Worm (Caenorhabditis elegans) whole organism, L1 larva: ENCODE results near the gene F53A9.7.

Experiments
- C16A3.4 ChIP-seq: fragments of 150-350 bp; optimal IDR thresholded peaks from 2 replicates; lab custom pipeline; 2014; ENCODE audit warnings: missing biosample characterization, missing genetic modification characterization
- C34B4.2 ChIP-seq: sonication (generic microtip); optimal IDR thresholded peaks from 2 replicates; lab custom pipeline; 2017; ENCODE audit warnings: mild to moderate bottlenecking, missing genetic modification characterization, missing compliant biosample characterization
- F16B12.6 ChIP-seq: fragments of 150-350 bp; optimal IDR thresholded peaks from 2 replicates; lab custom pipeline; 2014; ENCODE audit warnings: missing biosample characterization, missing genetic modification characterization
- aha-1 ChIP-seq: fragments of 150-350 bp; optimal IDR thresholded peaks from 2 replicates; lab custom pipeline; 2014; ENCODE audit warnings: missing biosample characterization, missing genetic modification characterization
- ceh-8 ChIP-seq: fragments of 200-800 bp; sonication (Bioruptor generic); optimal IDR thresholded peaks from 2 replicates; lab custom pipeline; 2018; ENCODE audit warnings: mild to moderate bottlenecking, missing genetic modification characterization, moderate library complexity, missing compliant biosample characterization
- efl-1 ChIP-seq, 4 experiments: fragments of 150-350 bp; optimal IDR thresholded peaks in 3 of 4; peaks in 1 of 4; 1 replicate in 1 of 4; 2 replicates in 3 of 4; lab custom pipeline; 2014; ENCODE audit warnings: missing biosample characterization in 2 of 4, missing genetic modification characterization in 2 of 4, missing genetic modification reagents in 2 of 4
- egl-13 ChIP-seq: sonication (generic microtip); optimal IDR thresholded peaks from 2 replicates; lab custom pipeline; 2016; ENCODE audit warnings: missing genotype, missing genetic modification reagents, missing genetic modification characterization, missing compliant biosample characterization
- elt-2 ChIP-seq: sonication (generic microtip); optimal IDR thresholded peaks from 2 replicates; lab custom pipeline; 2016; ENCODE audit warnings: missing genetic modification characterization, mild to moderate bottlenecking, inconsistent platforms, missing compliant biosample characterization, missing genetic modification reagents
- elt-3 ChIP-seq, 6 experiments: fragments of 150-350 bp in 1 of 6; sonication (generic microtip); optimal IDR thresholded peaks; 2 replicates each; lab custom pipeline; 2017 to 2018; ENCODE audit warnings: missing biosample characterization in 6 of 6, missing genetic modification characterization in 6 of 6, inconsistent platforms in 1 of 6
- fkh-4 ChIP-seq: sonication (generic microtip); optimal IDR thresholded peaks from 2 replicates; lab custom pipeline; 2016; ENCODE audit warnings: missing compliant biosample characterization, missing genetic modification characterization, borderline replicate concordance
- fos-1 ChIP-seq: fragments of 150-350 bp; optimal IDR thresholded peaks from 2 replicates; lab custom pipeline; 2014; ENCODE audit warnings: missing biosample characterization, missing genetic modification characterization
- hlh-17 ChIP-seq: fragments of 200-800 bp; sonication (Bioruptor generic); optimal IDR thresholded peaks from 2 replicates; lab custom pipeline; 2018; ENCODE audit warnings: missing genetic modification characterization, mild to moderate bottlenecking, missing compliant biosample characterization, moderate library complexity, borderline replicate concordance
- hlh-4 ChIP-seq: sonication (generic microtip); optimal IDR thresholded peaks from 2 replicates; lab custom pipeline; 2016; ENCODE audit warnings: mild to moderate bottlenecking, missing genetic modification characterization, missing compliant biosample characterization
- lin-13 ChIP-seq: fragments of 150-350 bp; optimal IDR thresholded peaks from 2 replicates; lab custom pipeline; 2014; ENCODE audit warnings: missing biosample characterization, missing genetic modification reagents, missing genetic modification characterization
- lin-14 ChIP-seq: fragments of 200-800 bp; sonication (Bioruptor generic); optimal IDR thresholded peaks from 2 replicates; lab custom pipeline; 2018; ENCODE audit warnings: mild to moderate bottlenecking, missing genetic modification characterization, moderate library complexity, missing compliant biosample characterization
- lin-15B ChIP-seq: fragments of 150-350 bp; sonication (generic microtip); optimal IDR thresholded peaks from 3 replicates; lab custom pipeline; 2014; ENCODE audit warnings: missing biosample characterization, missing genetic modification characterization
- lin-35 ChIP-seq, 2 experiments: fragments of 150-350 bp; optimal IDR thresholded peaks; 2 replicates each; lab custom pipeline; 2014; ENCODE audit warnings: missing biosample characterization in 2 of 2, missing genetic modification characterization in 2 of 2, missing genetic modification reagents in 2 of 2
- lin-39 ChIP-seq: fragments of 150-350 bp; optimal IDR thresholded peaks from 2 replicates; lab custom pipeline; 2014; ENCODE audit warnings: missing biosample characterization, missing genetic modification reagents, missing genetic modification characterization
- lir-3 ChIP-seq: sonication (generic microtip); optimal IDR thresholded peaks from 2 replicates; lab custom pipeline; 2016; ENCODE audit warnings: mild to moderate bottlenecking, missing genetic modification characterization, moderate library complexity, missing compliant biosample characterization; ENCODE audit not compliant: poor library complexity
- mep-1 ChIP-seq: fragments of 150-350 bp; optimal IDR thresholded peaks from 2 replicates; lab custom pipeline; 2014; ENCODE audit warnings: missing biosample characterization, missing genetic modification characterization
- nhr-20 ChIP-seq: sonication (generic microtip); optimal IDR thresholded peaks from 2 replicates; lab custom pipeline; 2016; ENCODE audit warnings: mild to moderate bottlenecking, missing genetic modification characterization, missing compliant biosample characterization
- nhr-71 ChIP-seq: sonication (generic microtip); optimal IDR thresholded peaks from 2 replicates; lab custom pipeline; 2016; ENCODE audit warnings: mild to moderate bottlenecking, missing genetic modification characterization, moderate library complexity, missing compliant biosample characterization
- nhr-77 ChIP-seq: fragments of 150-350 bp; optimal IDR thresholded peaks from 2 replicates; lab custom pipeline; 2014; ENCODE audit warnings: missing biosample characterization, missing genetic modification characterization
- nhr-85 ChIP-seq: sonication (generic microtip); peaks from one replicate; lab custom pipeline; 2016; ENCODE audit warnings: missing genetic modification characterization, inconsistent platforms, missing compliant biosample characterization
- pag-3 ChIP-seq: sonication (generic microtip); optimal IDR thresholded peaks from 2 replicates; lab custom pipeline; 2017; ENCODE audit warnings: missing genetic modification characterization, mild to moderate bottlenecking, missing compliant biosample characterization, antibody characterized with exemption, borderline replicate concordance; ENCODE audit not compliant: insufficient read depth
- pax-3 ChIP-seq: fragments of 200-800 bp; sonication (Bioruptor generic); optimal IDR thresholded peaks from 2 replicates; lab custom pipeline; 2018; ENCODE audit warnings: mild to moderate bottlenecking, missing genetic modification characterization, moderate library complexity, missing compliant biosample characterization
- skn-1 ChIP-seq: fragments of 150-350 bp; optimal IDR thresholded peaks from 2 replicates; lab custom pipeline; 2014; ENCODE audit warnings: missing biosample characterization, missing genetic modification characterization
- sox-4 ChIP-seq: sonication (generic microtip); optimal IDR thresholded peaks from 2 replicates; lab custom pipeline; 2016; ENCODE audit warnings: missing genetic modification characterization, missing compliant biosample characterization
- sup-37 ChIP-seq: fragments of 200-800 bp; sonication (Bioruptor generic); optimal IDR thresholded peaks from 2 replicates; lab custom pipeline; 2018; ENCODE audit warnings: mild to moderate bottlenecking, missing genetic modification characterization, missing compliant biosample characterization
- xbp-1 ChIP-seq: sonication (generic microtip); optimal IDR thresholded peaks from 2 replicates; lab custom pipeline; 2016; ENCODE audit warnings: missing genetic modification characterization, missing compliant biosample characterization
- ztf-4 ChIP-seq: fragments of 150-350 bp; optimal IDR thresholded peaks from 2 replicates; lab custom pipeline; 2014; ENCODE audit warnings: missing biosample characterization, missing genetic modification characterization

The F53A9.7 gene

DNA sequence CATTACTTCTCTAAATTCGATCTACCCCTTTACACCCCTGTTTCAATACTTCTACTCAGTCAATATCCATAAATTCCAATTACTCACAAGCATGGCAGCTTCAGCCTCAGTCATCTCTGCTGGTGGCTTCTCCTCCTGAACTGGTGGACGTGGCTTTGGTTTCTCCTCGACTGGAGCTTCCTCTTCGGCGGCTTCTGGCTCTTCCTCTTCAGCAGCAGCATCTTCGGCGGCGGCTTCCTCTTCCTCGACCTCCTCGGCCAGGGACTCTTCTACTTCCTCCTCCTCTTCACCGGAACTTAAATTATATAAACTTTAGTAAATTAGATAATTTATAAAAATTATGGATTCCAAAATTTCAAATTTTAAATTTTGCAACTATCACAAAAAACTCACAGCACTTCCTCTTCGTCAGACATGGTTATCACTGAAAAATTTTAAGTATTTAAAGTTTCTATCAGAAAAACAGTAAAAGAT, 6.4 kb upstream of the F53A9.7 start, which contains the start of gene tnt-2:
Gene tnt-2 (minus strand): TSS at position 424 of the 474 bp plus-strand sequence.
- TF ChIP-seq pag-3 (tag; lab: Kevin White, UChicago) (no peak), mep-1 (tag; lab: Kevin White, UChicago) (no peak), pax-3 (tag; lab: Kevin White, UChicago) (no peak), sup-37 (GFP tag; lab: Kevin White, UChicago) (no peak), aha-1 (tag; lab: Kevin White, UChicago) (no peak)

DNA sequence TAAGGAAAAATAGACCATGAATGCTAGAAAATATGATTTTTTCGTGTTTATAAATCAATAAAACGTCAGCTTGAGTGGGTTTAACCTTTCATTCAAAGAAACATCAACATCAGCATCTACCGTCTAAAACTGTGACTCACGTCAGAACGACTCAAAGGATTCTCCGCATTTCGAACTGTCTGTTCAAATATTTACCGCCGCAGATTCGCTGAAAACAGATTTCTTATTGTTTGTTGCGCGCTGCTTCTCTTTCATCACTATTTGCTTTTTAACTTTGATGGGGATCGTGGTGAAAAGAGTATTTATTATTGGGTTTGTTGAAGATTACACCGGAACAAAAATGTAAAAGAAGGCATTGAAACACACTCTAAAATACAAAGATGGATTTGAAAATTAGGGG, 4.6 kb upstream of the F53A9.7 start:
- TF ChIP-seq lin-35 (GFP tag; optimal IDR thresholded peaks at IDR 0.05; lab: Kevin White, UChicago) (no peak), lin-14 (peak; percentile 43), nhr-77 (tag; lab: Kevin White, UChicago) (peak; percentile 31)
- TF ChIP-seq, all 84 proteins: peak for 2

DNA sequence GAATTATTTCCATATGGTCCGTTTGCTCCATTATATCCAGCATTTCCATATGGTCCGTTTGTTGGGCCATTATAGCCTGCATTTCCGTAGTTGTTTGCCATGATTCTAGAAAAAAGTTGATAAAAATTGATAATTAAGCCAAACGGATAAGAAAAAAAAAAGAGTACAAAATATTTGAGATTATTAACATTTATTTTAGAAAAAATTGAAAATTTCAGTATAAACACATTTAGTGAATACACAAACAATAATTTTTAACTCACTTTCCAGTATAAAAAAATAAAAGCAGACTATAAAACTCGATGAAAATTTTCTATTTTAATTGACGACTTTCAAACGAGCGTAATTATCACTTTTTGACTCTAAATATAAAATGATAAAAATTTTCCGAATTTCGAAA, 3.9 kb upstream of the F53A9.7 start, which contains the start of gene F53A9.9:
Gene F53A9.9 (minus strand): TSS at position 101 of the 400 bp plus-strand sequence.
- no peak for TF ChIP-seq hlh-17
- TF ChIP-seq egl-13 (tag; lab: Kevin White, UChicago) = no peak
- TF ChIP-seq lir-3 (tag; lab: Kevin White, UChicago) = no peak
- no peak for TF ChIP-seq nhr-20
- no peak for TF ChIP-seq lin-13 (GFP tag; lab: Kevin White, UChicago)
- no peak for TF ChIP-seq lin-39 (tag; lab: Kevin White, UChicago)
- no peak for TF ChIP-seq elt-3 (tag; optimal IDR thresholded peaks at IDR 0.05; lab: Kevin White, UChicago)
- TF ChIP-seq nhr-71 = no peak
- no peak for TF ChIP-seq nhr-85 (tag; lab: Kevin White, UChicago)

DNA sequence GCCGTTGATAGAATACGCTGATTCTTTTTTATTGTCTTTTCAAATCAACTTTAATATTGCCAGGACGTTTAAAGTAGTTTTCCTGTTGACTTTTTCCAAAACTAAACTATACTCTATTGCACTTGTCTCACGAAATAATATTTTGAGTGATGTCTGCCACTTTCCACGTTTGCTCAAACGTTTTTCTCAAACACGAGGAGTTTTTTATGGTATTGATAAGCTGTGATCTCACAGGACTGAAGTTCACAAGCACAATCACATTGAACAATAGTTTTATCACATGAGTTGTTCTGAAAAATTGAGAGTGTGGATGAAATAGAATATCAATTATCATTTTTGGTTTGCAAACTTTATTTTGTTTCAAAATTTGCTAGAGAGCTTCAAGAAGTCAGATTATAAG, 3.2 kb upstream of the F53A9.7 start:
- TF ChIP-seq egl-13 (tag; lab: Kevin White, UChicago) (no peak), ztf-4 (tag; lab: Kevin White, UChicago) (no peak), elt-3 (tag; optimal IDR thresholded peaks at IDR 0.05; lab: Kevin White, UChicago) (no peak), nhr-77 (tag; lab: Kevin White, UChicago) (no peak), C34B4.2 (tag; lab: Kevin White, UChicago) (no peak), ceh-8 (GFP tag; lab: Kevin White, UChicago) (no peak), hlh-4 (tag; lab: Kevin White, UChicago) (no peak), lin-15B (tag; lab: Kevin White, UChicago) (no peak), lir-3 (tag; lab: Kevin White, UChicago) (no peak), C16A3.4 (tag; lab: Kevin White, UChicago) (no peak), nhr-20 (peak; percentile 49), F16B12.6 (tag; lab: Kevin White, UChicago) (no peak), fos-1 (tag; lab: Kevin White, UChicago) (no peak), elt-2 (tag; lab: Kevin White, UChicago) (peak; percentile 48), lin-35 (GFP tag; optimal IDR thresholded peaks at IDR 0.05; lab: Kevin White, UChicago) (peak in 1 of 2 experiments; percentile 2), sox-4 (tag; lab: Kevin White, UChicago) (no peak), fkh-4 (tag; lab: Kevin White, UChicago) (no peak), skn-1 (no peak)

- TF ChIP-seq sup-37 (GFP tag; lab: Kevin White, UChicago) (no peak), lin-35 (GFP tag; optimal IDR thresholded peaks at IDR 0.05; lab: Kevin White, UChicago) (peak in 1 of 2 experiments; percentile 4), elt-2 (tag; lab: Kevin White, UChicago) (peak; percentile 9), pax-3 (tag; lab: Kevin White, UChicago) (peak; percentile 11)
- TF ChIP-seq, all 84 proteins: peak for 3
Measured at ce11 chrX:8718856-8719255, 2.1 kb upstream of the F53A9.7 start, which contains the start of gene F53A9.8. F53A9.8 (minus strand) TSS chrX:8718904.

DNA sequence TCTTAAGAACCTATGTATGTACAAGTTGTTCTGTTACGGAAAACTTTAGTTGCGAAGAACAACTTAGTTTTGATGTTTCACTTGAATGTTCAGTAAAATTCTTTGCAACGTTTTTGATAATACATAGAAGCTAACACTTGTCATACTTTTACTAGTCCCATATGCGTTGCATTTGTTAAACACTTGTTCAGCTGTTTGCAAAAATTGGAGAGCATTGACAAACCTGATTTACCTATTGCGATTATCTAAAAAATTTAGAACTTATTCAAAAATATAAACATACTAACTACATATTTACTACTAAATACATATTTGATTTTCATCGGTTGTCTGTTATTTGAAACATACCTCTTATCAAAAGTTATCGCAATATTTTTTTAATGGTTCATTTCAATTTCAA, 1.4 kb upstream of the F53A9.7 start:
- TF ChIP-seq lir-3 (tag; lab: Kevin White, UChicago) (no peak), xbp-1 (tag; lab: Kevin White, UChicago) (no peak), efl-1 (optimal IDR thresholded peaks at IDR 0.05; lab: Kevin White, UChicago) (no peak), efl-1 (GFP tag; optimal IDR thresholded peaks at IDR 0.05 in 1 of 2; lab: Kevin White, UChicago) (peak in 1 of 2 experiments; percentile 5)
